Worm (Caenorhabditis elegans) whole organism, early embryonic: ENCODE results near the gene T14B4.3.
"Not testable (repeated sequence)": the region's sequence is repeated elsewhere in the genome, so short reads cannot be mapped to it uniquely, and the experiment has no call there.

Source experiments
- B0310.2 ChIP-seq: sonication (generic microtip); optimal IDR thresholded peaks from 2 replicates; lab custom pipeline; 2016; ENCODE audit warnings: mild to moderate bottlenecking, missing genetic modification characterization, missing compliant biosample characterization
- F13C5.2 ChIP-seq: sonication (generic microtip); optimal IDR thresholded peaks from 2 replicates; lab custom pipeline; 2017; ENCODE audit warnings: mild to moderate bottlenecking, missing genetic modification characterization, inconsistent platforms, missing compliant biosample characterization
- aly-1 ChIP-seq: sonication (generic microtip); optimal IDR thresholded peaks from 2 replicates; lab custom pipeline; 2016; ENCODE audit warnings: missing genetic modification characterization, missing compliant biosample characterization
- ama-1 ChIP-seq: fragments of 150-350 bp; optimal IDR thresholded peaks from 2 replicates; lab custom pipeline; 2014
- ceh-13 ChIP-seq: fragments of 200-800 bp; sonication (Bioruptor generic); optimal IDR thresholded peaks from 2 replicates; lab custom pipeline; 2018; ENCODE audit warnings: mild to moderate bottlenecking, missing genetic modification characterization, missing compliant biosample characterization
- ceh-36 ChIP-seq: sonication (generic microtip); optimal IDR thresholded peaks from 2 replicates; lab custom pipeline; 2016; ENCODE audit warnings: missing genetic modification characterization, inconsistent platforms, missing compliant biosample characterization
- ets-7 ChIP-seq: sonication (generic microtip); optimal IDR thresholded peaks from 2 replicates; lab custom pipeline; 2016; ENCODE audit warnings: missing genotype, missing genetic modification characterization, missing compliant biosample characterization
- flt-1 ChIP-seq: fragments of 200-800 bp; sonication (Bioruptor generic); IDR thresholded peaks from 2 replicates; pipeline ENCODE4 v1.3.6; 2022; ENCODE audit warnings: missing genetic modification characterization, missing compliant biosample characterization
- hmbx-1 ChIP-seq: sonication (generic microtip); optimal IDR thresholded peaks from 2 replicates; lab custom pipeline; 2016; ENCODE audit warnings: mild to moderate bottlenecking, missing genetic modification characterization, missing compliant biosample characterization
- hmg-4 ChIP-seq: fragments of 200-800 bp; sonication (Bioruptor generic); optimal IDR thresholded peaks from 2 replicates; lab custom pipeline; 2018; ENCODE audit warnings: mild to moderate bottlenecking, missing genetic modification characterization, missing compliant biosample characterization
- hnd-1 ChIP-seq: sonication (generic microtip); optimal IDR thresholded peaks from 2 replicates; lab custom pipeline; 2016; ENCODE audit warnings: missing genetic modification characterization, missing compliant biosample characterization
- pes-1 ChIP-seq: fragments of 200-800 bp; sonication (Bioruptor generic); IDR thresholded peaks from 2 replicates; pipeline ENCODE4 v1.3.6; 2022; ENCODE audit warnings: missing genetic modification reagents, missing genetic modification characterization, missing compliant biosample characterization
- scrt-1 ChIP-seq: fragments of 200-800 bp; sonication (Bioruptor generic); IDR thresholded peaks from 2 replicates; pipeline ENCODE4 v1.3.6; 2022; ENCODE audit warnings: missing genetic modification characterization, missing compliant biosample characterization
- sea-1 ChIP-seq: fragments of 200-800 bp; sonication (Bioruptor generic); conservative IDR thresholded peaks from 2 replicates; pipeline ENCODE4 v1.3.6; 2022; ENCODE audit warnings: missing genetic modification characterization, missing compliant biosample characterization
- tbx-11 ChIP-seq: fragments of 200-800 bp; sonication (Bioruptor generic); IDR thresholded peaks from 2 replicates; pipeline ENCODE4 v1.3.6; 2022; ENCODE audit warnings: missing genetic modification characterization, missing compliant biosample characterization
- tbx-37 ChIP-seq: fragments of 200-800 bp; sonication (Bioruptor generic); conservative IDR thresholded peaks from 2 replicates; pipeline ENCODE4 v1.3.6; 2022; ENCODE audit warnings: missing genetic modification reagents, missing genetic modification characterization, missing compliant biosample characterization
- tra-4 ChIP-seq: sonication (generic microtip); optimal IDR thresholded peaks from 2 replicates; lab custom pipeline; 2017; ENCODE audit warnings: missing genetic modification characterization, missing compliant biosample characterization

The T14B4.3 gene

ce11 chrII:6756232-6756631 lies 21.5 kb downstream of the T14B4.3 start, which contains the start of gene F41G3.3:
Gene F41G3.3, plus strand, starts transcription at chrII:6756532.
- TF ChIP-seq hnd-1 (tag; lab: Kevin White, UChicago) (no peak), ceh-13 (GFP tag; lab: Kevin White, UChicago) (no peak), flt-1 (GFP tag; lab: Robert Waterston, UW) (no peak), sea-1 (no peak), tra-4 (tag; lab: Kevin White, UChicago) (no peak), hmg-4 (GFP tag; lab: Kevin White, UChicago) (no peak), hmbx-1 (tag; lab: Kevin White, UChicago) (no peak), tbx-11 (GFP tag; lab: Robert Waterston, UW) (no peak), pes-1 (GFP tag; lab: Robert Waterston, UW) (no peak), tbx-37 (GFP tag; lab: Robert Waterston, UW) (no peak), F13C5.2 (tag; lab: Kevin White, UChicago) (no peak), ceh-36 (tag; lab: Kevin White, UChicago) (no peak), ets-7 (tag; lab: Kevin White, UChicago) (no peak)

- no peak for TF ChIP-seq hmbx-1 (tag; lab: Kevin White, UChicago)
- no peak for TF ChIP-seq ama-1 (lab: Kevin White, UChicago)
- no peak for TF ChIP-seq tbx-37 (GFP tag; lab: Robert Waterston, UW)
- TF ChIP-seq ceh-13 (GFP tag; lab: Kevin White, UChicago), result no peak
- TF ChIP-seq hnd-1 (tag; lab: Kevin White, UChicago), result no peak
- no peak for TF ChIP-seq F13C5.2 (tag; lab: Kevin White, UChicago)
- no peak for TF ChIP-seq pes-1 (GFP tag; lab: Robert Waterston, UW)
- TF ChIP-seq ets-7 (tag; lab: Kevin White, UChicago), result no peak
- no peak for TF ChIP-seq tra-4 (tag; lab: Kevin White, UChicago)
- no peak for TF ChIP-seq aly-1 (tag; lab: Kevin White, UChicago)
- no peak for TF ChIP-seq scrt-1 (GFP tag; lab: Robert Waterston, UW)
- no peak for TF ChIP-seq tbx-11 (GFP tag; lab: Robert Waterston, UW)
- TF ChIP-seq hmg-4 (GFP tag; lab: Kevin White, UChicago), result no peak
- TF ChIP-seq flt-1 (GFP tag; lab: Robert Waterston, UW), result no peak
- no peak for TF ChIP-seq sea-1
These were observed 30.0 kb downstream of the T14B4.3 start, which contains the start of gene nlp-50 for ce11 chrII:6764734-6765133. Gene nlp-50, plus strand, starts transcription at chrII:6765034.

ce11 chrII:6768014-6768413 lies 33.3 kb downstream of the T14B4.3 start, which contains the start of gene F41G3.18:
Gene F41G3.18, plus strand, starts transcription at chrII:6768314.
- TF ChIP-seq aly-1 (tag; lab: Kevin White, UChicago) (no peak), B0310.2 (tag; lab: Kevin White, UChicago) (no peak), hmbx-1 (tag; lab: Kevin White, UChicago) (no peak)

ce11 chrII:6770030-6770429 lies 35.3 kb downstream of the T14B4.3 start:
- TF ChIP-seq ceh-13 (GFP tag; lab: Kevin White, UChicago), result no peak
- no peak for TF ChIP-seq F13C5.2 (tag; lab: Kevin White, UChicago)
- TF ChIP-seq scrt-1 (GFP tag; lab: Robert Waterston, UW), result 0 out of 2 replicates have a peak, but pooled peaks have one; percentile 40

ce11 chrII:6772482-6772881 lies 37.7 kb downstream of the T14B4.3 start:
- no peak for TF ChIP-seq tbx-37 (GFP tag; lab: Robert Waterston, UW)

- not testable (repeated sequence) for TF ChIP-seq scrt-1 (GFP tag; lab: Robert Waterston, UW); hmg-4 (GFP tag; lab: Kevin White, UChicago); tbx-37 (GFP tag; lab: Robert Waterston, UW)
These were observed 40.3 kb downstream of the T14B4.3 start, which contains the start of gene agr-1 for ce11 chrII:6775076-6775475. Gene agr-1, minus strand, starts transcription at chrII:6775176.

- peak; percentile 75 for TF ChIP-seq tbx-37 (GFP tag; lab: Robert Waterston, UW)
- peak; percentile 35 for TF ChIP-seq hmg-4 (GFP tag; lab: Kevin White, UChicago)
- TF ChIP-seq scrt-1 (GFP tag; lab: Robert Waterston, UW), result no peak
These were observed 41.8 kb downstream of the T14B4.3 start, which contains the start of gene ssup-72 for ce11 chrII:6776418-6777034. Gene ssup-72, plus strand, starts transcription at chrII:6776598.

ce11 chrII:6779104-6779503 lies 44.4 kb downstream of the T14B4.3 start, which contains the start of gene T13C2.7:
Gene T13C2.7, plus strand, starts transcription at chrII:6779404.
- TF ChIP-seq sea-1, result no peak
- no peak for TF ChIP-seq ceh-36 (tag; lab: Kevin White, UChicago)
- no peak for TF ChIP-seq scrt-1 (GFP tag; lab: Robert Waterston, UW)
- no peak for TF ChIP-seq flt-1 (GFP tag; lab: Robert Waterston, UW)

- no peak for TF ChIP-seq hnd-1 (tag; lab: Kevin White, UChicago)
- no peak for TF ChIP-seq hmg-4 (GFP tag; lab: Kevin White, UChicago)
- no peak for TF ChIP-seq flt-1 (GFP tag; lab: Robert Waterston, UW)
- TF ChIP-seq tra-4 (tag; lab: Kevin White, UChicago), result no peak
- TF ChIP-seq scrt-1 (GFP tag; lab: Robert Waterston, UW), result no peak
- no peak for TF ChIP-seq tbx-11 (GFP tag; lab: Robert Waterston, UW)
- TF ChIP-seq tbx-37 (GFP tag; lab: Robert Waterston, UW), result no peak
- no peak for TF ChIP-seq pes-1 (GFP tag; lab: Robert Waterston, UW)
- no peak for TF ChIP-seq hmbx-1 (tag; lab: Kevin White, UChicago)
- no peak for TF ChIP-seq sea-1
- TF ChIP-seq aly-1 (tag; lab: Kevin White, UChicago), result no peak
- TF ChIP-seq F13C5.2 (tag; lab: Kevin White, UChicago), result no peak
- TF ChIP-seq B0310.2 (tag; lab: Kevin White, UChicago), result no peak
- TF ChIP-seq ama-1 (lab: Kevin White, UChicago), result no peak
- no peak for TF ChIP-seq ceh-13 (GFP tag; lab: Kevin White, UChicago)
- TF ChIP-seq ceh-36 (tag; lab: Kevin White, UChicago), result no peak
- no peak for TF ChIP-seq ets-7 (tag; lab: Kevin White, UChicago)
These were observed 46.5 kb downstream of the T14B4.3 start for ce11 chrII:6781231-6781630.
